Fruit fly (Drosophila melanogaster) whole organism: Measurements from ENCODE around the gene CG13724.

Experiments
- EcR ChIP-seq, 2 experiments: fragments of >200 bp; optimal IDR thresholded peaks; 2 replicates each; lab custom pipeline; 2017; ENCODE audit warnings: missing biosample characterization in 2 of 2, missing genetic modification characterization in 2 of 2, missing genetic modification reagents in 2 of 2
- psq ChIP-seq: fragments of >200 bp; optimal IDR thresholded peaks from 2 replicates; lab custom pipeline; 2017
- usp ChIP-seq: fragments of >200 bp; optimal IDR thresholded peaks from 2 replicates; lab custom pipeline; 2017; ENCODE audit warnings: missing biosample characterization, missing genetic modification characterization, mixed read lengths

- no peak for TF ChIP-seq psq (lab: Kevin White, UChicago)
- no peak for TF ChIP-seq usp
- TF ChIP-seq EcR (GFP tag; optimal IDR thresholded peaks at IDR 0.05; lab: Kevin White, UChicago), result no peak
These were observed 17.1 kb downstream of the CG13724 start for dm6 chr3L:17339756-17340155.
